Fruit fly (Drosophila melanogaster): ENCODE results near the gene CrebB.
A peak's percentile ranks its signal among the peaks of the same experiment; 100 is the strongest.

The CrebB gene

DNA sequence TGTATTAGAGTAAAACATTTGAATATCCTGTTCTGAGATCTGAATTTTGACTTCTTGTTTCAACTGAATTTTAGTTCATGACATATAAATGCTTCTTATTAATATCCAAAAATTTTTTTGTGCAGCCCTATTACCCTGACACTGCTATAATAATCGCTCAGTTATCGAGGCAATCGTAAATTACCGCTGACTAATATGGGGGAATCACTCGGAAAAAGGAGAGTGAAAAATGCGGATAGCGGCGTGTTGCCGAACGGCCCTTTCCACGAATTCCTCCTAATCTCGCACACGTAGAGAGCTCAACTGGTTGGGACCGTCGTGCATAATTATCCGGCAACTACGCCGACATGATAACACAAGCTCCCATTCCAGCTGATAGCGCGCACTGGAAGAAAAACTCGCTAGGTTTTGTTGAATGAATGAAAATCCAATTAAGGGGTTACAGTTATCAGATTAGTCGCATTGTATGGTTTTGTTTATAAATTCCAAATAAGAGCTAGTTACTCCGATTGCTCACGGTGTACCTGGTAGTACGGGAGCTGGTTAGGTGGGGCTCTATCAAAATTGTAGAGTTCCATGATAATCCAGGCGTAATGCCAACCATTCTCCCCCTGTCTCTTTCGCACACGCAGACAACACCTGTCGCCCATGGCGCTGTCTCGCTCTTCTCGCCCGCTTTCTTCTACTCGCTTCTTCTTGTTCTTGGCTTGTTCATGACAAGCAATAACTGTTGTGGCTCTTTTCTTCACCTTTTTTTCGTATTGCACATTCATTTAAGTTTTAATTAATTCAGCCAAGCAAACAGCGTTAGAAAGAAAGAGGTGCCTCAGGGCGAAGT lies 1.9 kb downstream of the CrebB start:
- no peak for TF ChIP-seq CG8478 (optimal IDR thresholded peaks at IDR 0.05)

- TF ChIP-seq CTCF (optimal IDR thresholded peaks at IDR 0.05) (no peak), CG8478 (optimal IDR thresholded peaks at IDR 0.05) (no peak)
Observed at dm6 chrX:18368644-18368998, 2.5 kb downstream of the CrebB start.

DNA sequence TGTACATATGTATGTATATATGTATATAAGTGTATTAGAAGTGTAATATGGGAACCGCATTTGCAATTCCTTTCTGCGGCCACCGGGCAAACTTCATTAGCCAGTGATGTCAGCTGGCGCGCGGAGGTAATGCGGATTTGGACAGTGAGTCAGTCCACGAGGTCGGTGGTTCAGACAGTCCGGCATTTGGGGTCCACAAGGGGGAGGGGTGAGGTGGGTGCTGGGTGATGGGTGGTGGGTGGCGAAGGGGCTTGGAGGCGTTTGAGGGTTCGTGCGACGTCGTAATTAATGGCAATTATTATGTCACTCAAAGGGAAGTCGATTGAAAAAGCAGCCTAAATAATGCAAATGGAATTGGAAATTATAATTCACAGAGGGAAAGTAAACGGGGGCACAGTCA lies 3.6 kb downstream of the CrebB start:
- TF ChIP-seq CG8478 (optimal IDR thresholded peaks at IDR 0.05) (no peak), CTCF (optimal IDR thresholded peaks at IDR 0.05) (no peak)

- peak; percentile 72 for TF ChIP-seq CTCF (optimal IDR thresholded peaks at IDR 0.05)
- TF ChIP-seq CG8478 (optimal IDR thresholded peaks at IDR 0.05): no peak
Observed at dm6 chrX:18370775-18371735, 4.9 kb downstream of the CrebB start.

DNA sequence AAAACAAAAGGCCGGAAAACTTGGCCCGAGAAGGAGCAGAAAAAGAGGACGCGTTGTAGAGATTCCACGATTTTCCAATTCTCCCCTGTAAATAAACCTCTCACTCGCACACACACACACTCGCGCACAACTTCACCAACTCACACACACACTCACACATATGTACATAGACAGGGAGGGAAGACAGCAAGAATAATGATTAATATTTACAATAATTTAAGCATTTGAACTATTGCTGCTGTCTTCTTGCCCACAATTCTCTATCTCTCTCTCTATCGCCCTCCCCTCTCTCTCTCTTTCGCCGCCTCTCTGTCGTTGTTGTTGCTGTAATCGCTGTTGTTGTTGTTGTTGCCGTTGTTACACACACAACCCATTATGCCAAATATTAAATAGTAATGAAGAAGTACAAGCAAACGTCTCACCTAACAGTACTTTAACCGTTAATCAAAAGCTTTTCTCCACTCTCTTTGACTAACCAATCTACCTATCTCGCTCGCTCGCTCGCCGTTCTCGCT lies 8.3 kb downstream of the CrebB start:
- TF ChIP-seq CTCF (optimal IDR thresholded peaks at IDR 0.05): no peak
- no peak for TF ChIP-seq CG8478 (optimal IDR thresholded peaks at IDR 0.05)

DNA sequence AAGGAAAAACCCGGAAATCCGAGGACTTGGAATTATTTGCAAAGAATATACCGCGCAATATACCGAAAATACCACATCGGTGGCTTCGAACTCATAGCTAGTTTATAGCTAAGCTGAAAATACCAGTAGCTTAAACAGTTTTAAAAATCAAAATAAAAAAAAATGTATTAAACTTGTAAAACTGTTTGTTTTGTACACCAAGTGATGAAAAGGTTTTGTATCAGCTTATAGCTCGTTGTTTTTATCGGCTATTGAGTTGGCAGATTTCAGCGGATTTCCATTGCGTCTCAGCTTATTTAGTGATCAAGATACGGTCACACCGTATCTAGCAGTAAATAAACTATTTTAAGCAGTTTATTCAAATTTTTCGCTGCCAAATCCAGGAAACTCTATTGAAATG lies 13.6 kb downstream of the CrebB start, which contains the start of the genes por and CG6179:
Gene por (minus strand): TSS at position 64 of the 400 bp plus-strand sequence.
Gene CG6179 (plus strand): TSS at position 292 of the 400 bp plus-strand sequence.
- TF ChIP-seq CTCF (optimal IDR thresholded peaks at IDR 0.05) (no peak), CG8478 (optimal IDR thresholded peaks at IDR 0.05) (no peak)

- TF ChIP-seq CTCF (optimal IDR thresholded peaks at IDR 0.05) (peak; percentile 39 to 58), CG8478 (optimal IDR thresholded peaks at IDR 0.05) (no peak)
Observed at dm6 chrX:18385056-18385455, 18.9 kb downstream of the CrebB start, which contains the start of gene betaCOP. Gene betaCOP, minus strand, starts transcription at chrX:18385242.

dm6 chrX:18385801-18386200 lies 19.6 kb downstream of the CrebB start:
- TF ChIP-seq CG8478 (optimal IDR thresholded peaks at IDR 0.05): no peak
- no peak for TF ChIP-seq CTCF (optimal IDR thresholded peaks at IDR 0.05)

DNA sequence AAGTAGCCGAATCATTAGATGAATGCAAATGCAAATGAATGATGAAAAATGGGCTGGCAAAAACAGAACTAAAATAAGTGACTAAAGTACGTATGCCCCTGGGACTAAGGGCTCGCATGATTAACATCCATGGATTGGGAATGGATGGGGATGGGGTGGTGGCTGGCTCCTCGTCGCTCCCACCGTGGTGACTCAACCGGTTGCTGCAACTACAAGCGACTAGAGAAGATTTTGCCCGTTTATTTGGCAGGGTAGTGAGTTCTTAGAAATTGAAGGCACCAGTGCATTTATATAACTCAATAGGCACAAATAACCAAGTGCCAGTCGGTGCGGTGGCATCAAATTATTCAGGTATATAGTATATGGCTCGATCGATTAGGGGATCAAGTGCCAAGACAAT lies 20.6 kb downstream of the CrebB start, which contains the start of gene Tsf1:
Gene Tsf1 (plus strand): TSS at position 301 of the 400 bp plus-strand sequence.
- TF ChIP-seq CG8478 (optimal IDR thresholded peaks at IDR 0.05) (no peak), CTCF (optimal IDR thresholded peaks at IDR 0.05) (no peak)

- TF ChIP-seq CG8478 (optimal IDR thresholded peaks at IDR 0.05) (no peak), CTCF (optimal IDR thresholded peaks at IDR 0.05) (no peak)
Observed at dm6 chrX:18395157-18395556, 29.0 kb downstream of the CrebB start.

DNA sequence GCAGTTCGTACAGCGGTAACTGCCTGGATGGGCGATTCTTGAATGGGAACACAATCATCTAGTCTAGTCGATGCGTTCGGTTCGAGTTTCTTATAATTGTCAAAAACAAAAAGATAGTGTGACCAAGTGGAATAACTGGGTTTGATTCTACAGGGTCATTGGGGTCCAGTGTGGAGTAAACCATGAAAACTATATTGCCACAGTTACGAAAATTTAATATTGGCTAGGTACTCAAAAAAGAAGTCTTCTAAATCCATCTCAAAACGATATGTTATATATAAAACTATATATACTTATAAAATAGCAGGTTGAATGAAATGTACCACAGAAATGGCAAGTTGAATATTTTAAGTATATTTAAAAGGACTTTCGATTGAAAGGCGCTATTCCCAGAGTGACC lies 33.8 kb downstream of the CrebB start, which contains the start of gene CG34328:
Gene CG34328 (minus strand): TSS at position 101 of the 400 bp plus-strand sequence.
- TF ChIP-seq CTCF (optimal IDR thresholded peaks at IDR 0.05): no peak
- TF ChIP-seq CG8478 (optimal IDR thresholded peaks at IDR 0.05): no peak

DNA sequence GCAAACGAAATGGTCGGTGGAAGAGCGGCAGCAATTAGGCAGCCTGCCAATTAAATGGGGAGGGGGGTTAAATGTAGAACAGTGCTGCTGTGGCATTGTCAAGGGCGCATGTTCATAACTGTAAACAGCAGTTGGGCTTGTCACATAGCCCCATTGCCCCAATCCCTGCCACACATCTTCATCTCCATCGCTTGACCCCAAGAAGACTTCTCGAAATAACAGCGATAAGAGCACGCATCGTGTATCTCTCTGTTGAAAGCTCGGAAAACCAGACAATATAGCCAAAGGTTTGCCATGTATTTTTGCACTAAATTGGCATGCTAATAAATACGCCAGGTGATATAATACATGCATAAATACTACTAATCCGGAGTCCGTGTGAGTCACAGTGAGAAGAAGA lies 36.4 kb downstream of the CrebB start:
- no peak for TF ChIP-seq CTCF (optimal IDR thresholded peaks at IDR 0.05)

DNA sequence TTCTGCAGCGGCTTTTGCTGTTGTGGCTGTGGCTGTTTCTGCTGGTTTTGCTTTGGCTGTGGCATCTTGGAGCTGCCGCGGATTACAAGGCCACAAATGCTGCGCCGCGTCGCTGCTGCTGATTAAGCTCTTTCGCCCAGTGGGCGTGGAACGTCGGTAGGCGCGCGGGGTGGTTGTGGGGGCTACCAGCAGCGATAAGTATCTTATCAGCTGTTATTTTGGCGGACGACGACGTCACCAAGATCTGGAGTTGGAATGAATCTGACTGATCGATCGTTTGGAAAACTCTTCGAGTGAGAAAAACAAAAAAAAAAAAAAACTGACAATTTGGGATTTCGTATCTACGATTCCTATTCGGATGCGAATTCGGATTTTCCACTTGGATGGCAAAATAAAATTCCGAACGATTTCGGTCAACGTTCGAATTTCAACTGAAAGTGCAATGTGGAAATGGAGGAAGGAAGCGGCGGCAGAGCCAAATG lies 38.0 kb downstream of the CrebB start:
- no peak for TF ChIP-seq CTCF (optimal IDR thresholded peaks at IDR 0.05)
- TF ChIP-seq CG8478 (optimal IDR thresholded peaks at IDR 0.05): no peak

DNA sequence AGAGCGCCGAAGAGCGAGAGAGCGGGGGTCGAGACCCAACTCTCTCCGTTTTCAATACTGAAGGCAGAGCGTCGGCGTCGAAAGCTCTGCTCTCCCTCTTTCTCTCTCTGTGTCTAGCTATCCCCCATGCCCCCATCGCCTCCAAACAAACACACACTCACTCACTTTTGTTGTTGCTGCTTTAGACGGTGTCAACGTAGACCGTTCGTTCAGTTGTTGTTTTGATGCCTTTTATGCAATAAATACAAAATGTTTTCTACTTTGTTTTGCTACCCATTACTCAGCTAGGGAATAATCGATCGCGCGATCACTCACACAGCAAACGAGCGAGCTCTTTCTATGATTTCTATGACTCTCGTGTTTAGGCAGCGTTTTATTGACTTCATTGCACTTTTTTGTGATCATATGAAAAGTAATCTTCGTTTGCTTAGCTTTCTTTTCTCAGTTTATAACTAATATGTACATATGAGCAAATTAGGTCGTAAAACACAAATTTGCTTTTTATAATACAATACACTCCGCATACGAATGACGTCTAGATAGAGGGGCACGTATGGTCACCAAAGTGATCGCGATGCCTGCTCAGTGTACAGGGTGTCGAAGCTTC lies 38.6 kb downstream of the CrebB start:
- TF ChIP-seq CG8478 (optimal IDR thresholded peaks at IDR 0.05) (no peak), CTCF (optimal IDR thresholded peaks at IDR 0.05) (no peak)

Data from S2 (cell line).